Worm (Caenorhabditis elegans) whole organism, L4/young adult: Measurements from ENCODE around the gene toca-2.

ENCODE experiments used
- W03F9.2 ChIP-seq: fragments of 150-350 bp; optimal IDR thresholded peaks from 2 replicates; lab custom pipeline; 2014; ENCODE audit warnings: missing biosample characterization, missing genetic modification characterization
- dao-5 ChIP-seq: sonication (generic microtip); optimal IDR thresholded peaks from 2 replicates; lab custom pipeline; 2016; ENCODE audit warnings: missing genotype, missing genetic modification characterization, moderate library complexity, missing compliant biosample characterization
- him-1 ChIP-seq: sonication (generic microtip); optimal IDR thresholded peaks from 2 replicates; lab custom pipeline; 2016; ENCODE audit warnings: missing genotype, missing genetic modification reagents, missing genetic modification characterization, missing compliant biosample characterization

Gene toca-2

DNA sequence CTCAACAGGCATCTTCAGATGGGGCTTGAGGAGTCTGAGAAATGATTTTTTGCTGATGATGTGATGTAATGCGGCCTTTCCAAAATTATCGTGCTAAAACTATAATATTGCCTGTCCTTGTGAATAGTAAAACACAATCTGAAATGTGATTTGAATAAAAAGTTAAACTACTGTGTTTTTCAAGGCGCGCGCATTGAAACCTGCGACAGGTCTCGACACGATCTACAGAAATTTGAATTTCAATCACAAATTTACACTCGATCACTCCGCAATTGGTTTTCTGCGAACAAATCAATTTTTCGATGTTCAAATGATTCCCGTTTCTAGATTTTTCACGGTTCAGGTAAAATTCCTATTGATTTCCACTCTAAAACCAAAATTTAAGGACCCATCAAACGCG lies at the start of gene toca-2:
TSS of gene toca-2 (plus strand) at position 208 of the 400 bp plus-strand sequence.
- TF ChIP-seq W03F9.2 (tag; lab: Kevin White, UChicago) (peak; percentile 19), dao-5 (tag; lab: Kevin White, UChicago) (no peak)

DNA sequence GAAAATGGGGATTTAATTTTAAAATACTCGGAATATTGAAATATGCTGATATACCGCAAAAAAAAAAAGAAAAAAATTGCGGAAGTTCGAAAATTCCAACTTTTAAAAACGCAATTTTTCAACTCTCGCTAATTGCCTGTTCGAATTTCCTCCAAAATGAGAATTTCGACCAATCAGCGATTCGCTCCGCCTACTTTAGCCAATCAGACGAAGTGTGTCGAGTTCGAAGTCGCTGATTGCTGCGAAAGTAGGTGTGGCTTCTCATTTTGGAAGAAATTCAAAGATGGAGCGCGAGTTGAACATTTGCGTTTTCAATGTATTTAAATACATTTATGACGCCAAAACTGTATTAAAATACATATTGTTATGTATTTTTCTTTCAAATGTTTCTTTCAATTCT lies 47.3 kb upstream of the toca-2 start:
- no peak for TF ChIP-seq him-1 (tag; lab: Kevin White, UChicago)
- no peak for TF ChIP-seq W03F9.2 (tag; lab: Kevin White, UChicago)
- TF ChIP-seq dao-5 (tag; lab: Kevin White, UChicago) = no peak

DNA sequence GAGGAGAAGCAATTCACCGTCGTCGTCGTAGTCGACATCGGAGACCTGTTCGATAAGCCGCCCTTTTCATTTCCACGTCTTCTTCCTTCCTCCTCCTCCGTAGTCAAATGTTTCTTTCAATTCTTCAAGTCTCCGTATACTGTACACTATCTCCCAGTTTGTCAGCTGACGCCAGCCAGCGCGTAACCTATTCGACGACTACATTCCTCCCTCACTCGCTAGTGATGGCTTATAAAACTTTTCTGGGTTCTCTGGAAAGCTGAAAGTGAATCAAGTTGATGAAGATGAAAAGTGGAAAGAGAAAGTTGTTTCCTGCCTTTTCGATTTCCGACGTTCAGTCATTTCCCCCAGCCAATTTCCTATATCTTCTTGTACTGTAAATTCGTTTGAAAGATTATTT lies 46.6 kb upstream of the toca-2 start:
- TF ChIP-seq dao-5 (tag; lab: Kevin White, UChicago) = no peak
- TF ChIP-seq him-1 (tag; lab: Kevin White, UChicago) = no peak
- no peak for TF ChIP-seq W03F9.2 (tag; lab: Kevin White, UChicago)

DNA sequence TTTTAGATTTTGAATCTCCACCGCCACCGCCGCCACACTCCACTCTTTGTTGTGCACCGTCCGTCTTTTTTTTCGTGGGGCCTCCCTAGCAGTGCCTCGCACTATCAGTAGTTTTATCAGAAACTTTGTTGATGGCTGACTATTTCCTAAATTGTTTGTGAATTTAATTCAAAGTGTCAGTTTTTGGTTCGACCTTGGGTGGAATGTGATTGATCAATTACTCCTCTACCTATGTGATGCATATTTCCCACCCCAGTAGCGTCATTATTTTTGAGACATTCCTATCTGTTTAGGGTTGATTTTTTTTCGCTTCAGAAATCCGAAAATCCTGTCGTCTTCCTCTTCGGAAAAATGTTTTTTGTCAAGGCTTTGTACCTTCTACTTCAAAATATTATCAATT lies 45.0 kb upstream of the toca-2 start:
- no peak for TF ChIP-seq dao-5 (tag; lab: Kevin White, UChicago)
- no peak for TF ChIP-seq him-1 (tag; lab: Kevin White, UChicago)
- no peak for TF ChIP-seq W03F9.2 (tag; lab: Kevin White, UChicago)

DNA sequence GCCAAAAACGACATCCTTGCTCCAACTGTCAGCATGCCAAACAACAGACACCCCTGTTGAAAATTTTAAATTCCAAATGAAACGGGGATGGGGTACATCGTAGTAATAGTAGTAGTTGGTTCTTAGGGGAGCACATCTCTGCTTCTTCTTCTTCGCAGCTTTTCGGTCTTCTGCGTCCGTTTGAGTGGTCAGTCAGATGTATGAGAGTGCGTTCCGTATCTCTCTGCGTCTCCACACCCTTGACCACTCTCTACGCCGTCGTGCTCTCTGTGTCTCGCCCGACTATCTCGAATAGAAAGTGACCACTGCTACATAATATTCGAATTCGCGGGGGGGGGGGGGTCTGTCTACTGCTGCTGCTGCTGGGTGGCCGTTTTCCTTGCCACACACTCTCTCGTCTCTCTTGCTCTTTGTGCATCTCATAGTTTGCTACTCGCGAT lies 42.8 kb upstream of the toca-2 start:
- TF ChIP-seq W03F9.2 (tag; lab: Kevin White, UChicago) = no peak
- no peak for TF ChIP-seq dao-5 (tag; lab: Kevin White, UChicago)
- no peak for TF ChIP-seq him-1 (tag; lab: Kevin White, UChicago)

DNA sequence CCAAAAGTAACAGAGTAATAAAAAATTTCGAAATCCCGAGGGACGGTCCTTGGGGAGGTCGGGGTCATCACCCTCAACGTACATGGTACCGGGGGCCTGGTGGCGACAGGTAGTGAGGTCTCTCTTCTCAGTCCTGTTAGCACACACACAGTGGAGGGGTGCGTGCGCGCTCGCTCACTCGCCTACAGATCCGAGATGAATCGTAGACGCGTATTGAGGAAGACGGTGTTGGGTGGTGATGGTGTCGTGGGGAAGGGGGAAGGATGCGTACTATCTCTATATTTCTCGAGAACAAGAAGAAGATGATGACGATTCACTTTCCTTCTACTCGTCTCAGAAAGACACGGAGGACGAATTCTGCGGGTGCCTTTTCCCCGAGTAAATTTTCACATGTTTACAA lies 41.9 kb upstream of the toca-2 start:
- TF ChIP-seq dao-5 (tag; lab: Kevin White, UChicago) (no peak), him-1 (tag; lab: Kevin White, UChicago) (no peak), W03F9.2 (tag; lab: Kevin White, UChicago) (no peak)

DNA sequence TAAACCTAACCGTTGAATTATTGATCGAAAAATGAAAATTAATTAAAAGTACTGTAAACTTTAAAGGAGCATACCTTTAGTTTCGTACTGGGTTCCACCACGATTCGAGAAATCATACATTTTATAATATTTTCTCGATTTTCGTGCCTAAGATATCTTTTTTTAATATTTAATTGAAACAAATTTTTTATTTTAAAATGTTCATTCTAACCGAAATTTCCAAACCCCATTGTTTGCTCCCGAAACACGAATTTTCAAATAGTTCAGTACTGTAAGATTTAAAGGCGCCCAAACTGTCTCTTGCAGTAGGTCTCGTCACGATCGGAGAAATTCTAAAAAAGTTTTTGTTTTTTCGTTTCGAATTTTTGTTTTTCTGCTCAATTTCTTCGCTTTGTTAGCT lies 40.7 kb upstream of the toca-2 start:
- no peak for TF ChIP-seq W03F9.2 (tag; lab: Kevin White, UChicago)
- no peak for TF ChIP-seq dao-5 (tag; lab: Kevin White, UChicago)
- TF ChIP-seq him-1 (tag; lab: Kevin White, UChicago) = no peak

DNA sequence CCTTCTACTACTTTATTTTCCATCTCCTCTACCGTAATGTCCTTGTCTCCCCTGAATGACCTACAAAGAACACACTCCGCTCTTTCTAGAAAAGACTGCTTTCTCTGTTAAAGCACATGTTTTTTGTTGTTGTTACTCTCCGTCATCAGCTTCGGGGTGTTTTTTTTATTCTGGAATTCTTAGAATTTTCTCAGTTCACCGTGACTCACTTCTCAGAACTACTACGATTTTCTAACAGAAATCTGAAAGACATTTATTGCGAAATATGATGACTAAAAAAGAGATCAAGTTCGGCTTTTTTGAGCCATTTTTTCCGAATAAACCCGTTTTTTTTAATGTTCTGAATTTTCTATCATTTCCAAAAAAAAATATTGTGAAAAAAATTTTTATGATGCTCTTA lies 39.4 kb upstream of the toca-2 start:
- TF ChIP-seq dao-5 (tag; lab: Kevin White, UChicago) (no peak), W03F9.2 (tag; lab: Kevin White, UChicago) (no peak), him-1 (tag; lab: Kevin White, UChicago) (no peak)

DNA sequence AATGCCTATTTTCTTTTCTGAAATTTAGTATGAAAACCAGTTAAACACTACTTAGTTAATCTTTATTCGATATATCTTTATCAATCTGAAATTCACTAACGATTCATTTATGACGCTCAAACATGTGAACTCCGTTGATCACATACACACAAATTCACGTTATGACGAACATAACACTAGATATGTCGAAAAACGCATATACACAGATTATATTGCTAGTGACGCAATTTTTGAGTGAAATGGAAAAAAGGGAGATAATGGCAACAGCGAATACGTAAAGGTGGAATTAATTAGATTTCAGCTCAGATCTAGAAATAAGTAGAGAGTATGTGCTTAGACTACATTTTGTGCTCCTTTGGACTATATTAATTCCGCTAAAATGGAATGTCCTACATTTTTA lies 38.9 kb upstream of the toca-2 start:
- TF ChIP-seq W03F9.2 (tag; lab: Kevin White, UChicago) = no peak
- no peak for TF ChIP-seq dao-5 (tag; lab: Kevin White, UChicago)
- TF ChIP-seq him-1 (tag; lab: Kevin White, UChicago) = no peak

DNA sequence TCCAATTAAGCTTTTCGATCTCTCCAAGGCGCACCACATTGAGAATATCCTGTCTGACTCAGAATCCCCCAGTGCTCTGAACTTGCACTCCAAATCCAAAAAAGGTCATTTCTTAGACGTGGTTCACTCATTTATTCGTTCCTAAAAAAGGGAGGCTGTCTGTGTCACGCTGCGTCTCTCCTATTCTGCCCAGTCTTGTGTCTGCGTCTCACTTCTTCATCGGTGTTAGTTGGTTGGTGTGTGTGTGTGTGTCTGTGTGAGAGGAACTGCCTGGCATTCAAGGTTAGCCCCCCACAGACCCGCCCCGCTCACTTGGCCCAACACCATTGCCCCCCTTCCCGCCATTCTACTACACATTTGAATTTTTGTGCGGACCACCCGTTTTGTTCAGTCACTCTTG lies 38.2 kb upstream of the toca-2 start:
- no peak for TF ChIP-seq him-1 (tag; lab: Kevin White, UChicago)
- no peak for TF ChIP-seq W03F9.2 (tag; lab: Kevin White, UChicago)
- TF ChIP-seq dao-5 (tag; lab: Kevin White, UChicago) = no peak

DNA sequence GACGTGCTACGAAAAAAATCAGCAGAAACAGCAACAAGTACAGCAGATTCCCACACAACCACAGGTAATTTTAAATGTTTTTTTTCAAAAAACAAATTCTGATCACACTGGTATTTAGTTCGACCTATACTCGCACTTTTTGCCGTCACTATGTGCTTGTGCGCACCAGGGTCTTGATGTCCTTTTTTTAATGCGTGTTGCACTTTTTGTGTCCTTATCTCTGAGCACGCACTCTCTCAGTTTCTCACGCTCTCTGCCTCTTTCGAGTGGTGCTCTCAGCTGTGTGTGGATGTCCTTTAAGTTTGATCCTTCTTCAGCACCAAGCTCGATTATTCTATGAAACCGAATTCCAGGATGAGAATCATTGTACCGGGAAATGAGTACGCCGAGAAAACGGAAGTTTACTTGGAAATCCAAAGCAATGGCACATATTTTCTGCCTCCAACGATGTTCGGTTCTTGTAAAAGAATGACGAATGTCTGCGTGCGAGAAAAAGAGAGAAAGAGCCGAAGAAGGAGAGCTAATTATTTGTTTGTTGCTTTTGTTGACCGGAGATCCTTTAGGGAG lies 37.2 kb upstream of the toca-2 start:
- TF ChIP-seq dao-5 (tag; lab: Kevin White, UChicago) (no peak), W03F9.2 (tag; lab: Kevin White, UChicago) (no peak), him-1 (tag; lab: Kevin White, UChicago) (no peak)

DNA sequence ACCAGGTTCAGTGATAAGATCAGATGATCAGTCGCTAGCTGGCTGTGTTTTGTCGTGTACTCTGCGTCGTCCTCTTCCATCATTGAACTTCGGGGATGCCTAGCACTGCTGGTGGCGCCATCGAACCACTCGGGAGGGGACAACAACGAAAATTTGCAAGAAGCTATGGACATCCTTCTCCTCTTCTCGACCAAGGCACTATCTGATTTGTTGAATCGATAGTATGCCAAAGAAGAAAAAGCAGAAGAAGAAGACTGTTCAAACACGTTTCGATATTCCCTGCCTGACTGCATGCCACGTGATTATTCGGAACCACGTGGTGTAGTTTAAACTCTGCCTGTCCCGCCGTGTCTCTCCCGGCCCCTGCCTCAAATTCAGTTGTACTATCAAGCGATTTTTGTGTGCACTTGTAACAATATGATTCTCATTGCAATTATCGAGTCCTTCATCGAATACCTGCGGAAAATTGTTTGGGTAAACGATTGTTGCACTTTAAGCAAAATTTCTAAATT lies 36.4 kb upstream of the toca-2 start:
- TF ChIP-seq W03F9.2 (tag; lab: Kevin White, UChicago) = no peak
- TF ChIP-seq dao-5 (tag; lab: Kevin White, UChicago) = no peak
- no peak for TF ChIP-seq him-1 (tag; lab: Kevin White, UChicago)

DNA sequence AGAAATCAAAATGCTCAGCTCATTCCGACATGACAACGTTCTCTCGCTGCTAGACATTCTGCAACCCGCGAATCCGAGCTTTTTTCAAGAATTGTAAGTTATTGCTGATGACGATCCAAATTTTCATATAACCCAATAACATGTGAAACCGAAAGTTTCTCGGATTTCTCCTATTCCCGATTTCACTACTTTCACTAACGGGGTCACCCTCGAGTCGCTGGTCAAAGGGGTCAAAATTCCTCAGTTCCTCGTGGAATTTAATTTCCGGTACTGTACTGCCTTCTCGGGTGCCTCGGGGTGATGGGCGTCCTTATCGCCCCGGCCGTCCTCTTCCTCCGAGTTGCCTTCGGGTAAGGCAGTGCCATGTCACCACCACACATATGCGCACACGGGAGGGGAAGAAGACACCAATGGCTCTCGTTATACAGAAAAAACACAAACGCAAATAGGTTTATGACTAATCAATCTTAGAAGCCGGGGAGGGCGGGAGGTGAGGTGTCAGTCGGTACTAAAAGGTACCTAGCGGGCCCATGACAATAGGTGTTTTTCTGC lies 35.4 kb upstream of the toca-2 start:
- TF ChIP-seq W03F9.2 (tag; lab: Kevin White, UChicago) (no peak), dao-5 (tag; lab: Kevin White, UChicago) (no peak), him-1 (tag; lab: Kevin White, UChicago) (no peak)

DNA sequence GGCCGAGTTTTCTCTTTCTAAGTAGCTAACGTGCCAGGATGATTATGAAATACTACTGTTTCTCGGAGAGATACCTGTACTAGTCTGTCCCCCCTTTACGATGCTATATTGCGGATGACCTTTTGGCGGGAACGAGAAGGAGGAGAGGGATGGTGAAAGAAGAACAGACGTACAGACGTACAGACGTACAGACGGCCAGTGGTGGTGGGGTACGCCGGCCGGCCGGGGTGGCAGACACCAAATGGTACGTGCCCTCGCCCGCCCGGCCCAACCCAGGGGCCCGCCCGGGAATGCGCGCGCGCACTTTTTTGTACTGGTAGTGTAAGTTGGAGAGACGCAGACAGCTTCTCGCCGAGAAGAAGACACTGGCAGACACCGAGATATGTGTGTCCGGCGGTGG lies 34.6 kb upstream of the toca-2 start:
- no peak for TF ChIP-seq dao-5 (tag; lab: Kevin White, UChicago)
- no peak for TF ChIP-seq W03F9.2 (tag; lab: Kevin White, UChicago)
- no peak for TF ChIP-seq him-1 (tag; lab: Kevin White, UChicago)
